Fruit fly (Drosophila melanogaster): ENCODE results near the gene Ncoa6.

Ncoa6 gene

dm6 chr2L:5324958-5325850 is 1.3 kb downstream of the Ncoa6 start (continued):
- no peak for TF ChIP-seq CG34376 (GFP tag; optimal IDR thresholded peaks at IDR 0.05)
- peak; percentile 45 for TF ChIP-seq Meics (GFP tag; optimal IDR thresholded peaks at IDR 0.05)
- TF ChIP-seq row (GFP tag; IDR thresholded peaks at IDR 0.05) = peak; percentile 59
- TF ChIP-seq CG9215 (GFP tag; IDR thresholded peaks at IDR 0.05) = peak; percentile 57
- TF ChIP-seq stc (GFP tag; IDR thresholded peaks at IDR 0.05) = peak; percentile 50; the same call in 1 of the 2 replicates
- no peak for TF ChIP-seq CG1233 (GFP tag; optimal IDR thresholded peaks at IDR 0.05)
- no peak; the same call in 2 of the 3 replicates for TF ChIP-seq zen2 (GFP tag; IDR thresholded peaks at IDR 0.05; ENCODE audit: partially characterized antibody)
- no peak for TF ChIP-seq Elba2 (GFP tag; optimal IDR thresholded peaks at IDR 0.05)
- peak; percentile 61 for TF ChIP-seq CG17328 (GFP tag; IDR thresholded peaks at IDR 0.05)
- TF ChIP-seq hb (GFP tag; IDR thresholded peaks at IDR 0.05; ENCODE audit: partially characterized antibody) = no peak
- peak; percentile 47 for TF ChIP-seq ssp (GFP tag; IDR thresholded peaks at IDR 0.05)
- peak; percentile 89 for TF ChIP-seq cg (GFP tag; optimal IDR thresholded peaks at IDR 0.05)
- TF ChIP-seq psq (GFP tag; optimal IDR thresholded peaks at IDR 0.05) = peak; percentile 49
- TF ChIP-seq tin (GFP tag; optimal IDR thresholded peaks at IDR 0.05) = peak; percentile 28
- no peak for TF ChIP-seq pnt (GFP tag; optimal IDR thresholded peaks at IDR 0.05)
- no peak for TF ChIP-seq sima (GFP tag; optimal IDR thresholded peaks at IDR 0.05)
- TF ChIP-seq wek (GFP tag; optimal IDR thresholded peaks at IDR 0.05) = no peak
- TF ChIP-seq CG17359 (tag; optimal IDR thresholded peaks at IDR 0.05) = peak; percentile 59
- TF ChIP-seq CG10543 (GFP tag; optimal IDR thresholded peaks at IDR 0.05) = peak; percentile 19
- TF ChIP-seq Lhr (GFP tag; optimal IDR thresholded peaks at IDR 0.05) = no peak
- TF ChIP-seq Rfx (GFP tag; IDR thresholded peaks at IDR 0.05) = peak; percentile 81
- TF ChIP-seq CG2116 (GFP tag; optimal IDR thresholded peaks at IDR 0.05) = peak; percentile 84
- TF ChIP-seq CG6254 (GFP tag; optimal IDR thresholded peaks at IDR 0.05) = peak; percentile 24
- peak; percentile 15 for TF ChIP-seq Usf (GFP tag; optimal IDR thresholded peaks at IDR 0.05)
- TF ChIP-seq Tbp (GFP tag; optimal IDR thresholded peaks at IDR 0.05) = no peak
- peak; percentile 83 for TF ChIP-seq BEAF-32 (GFP tag; optimal IDR thresholded peaks at IDR 0.05)
- 0 out of 2 replicates have a peak, but pooled peaks have one; percentile 20 for TF ChIP-seq cas (GFP tag; IDR thresholded peaks at IDR 0.05)
- peak; percentile 54 for TF ChIP-seq CG17186 (GFP tag; optimal IDR thresholded peaks at IDR 0.05)
- TF ChIP-seq CG6175 (GFP tag; IDR thresholded peaks at IDR 0.05) = peak; percentile 44; the same call in 1 of the 3 replicates
- TF ChIP-seq Bgb (GFP tag; IDR thresholded peaks at IDR 0.05; ENCODE audit: partially characterized antibody) = peak; percentile 55
- TF ChIP-seq h (optimal IDR thresholded peaks at IDR 0.05) = no peak
- TF ChIP-seq CG16813 (GFP tag; IDR thresholded peaks at IDR 0.05; ENCODE audit: partially characterized antibody) = peak; percentile 71
- peak; percentile 76 for TF ChIP-seq CG9932 (GFP tag; IDR thresholded peaks at IDR 0.05)
- no peak for TF ChIP-seq CG4328 (GFP tag; optimal IDR thresholded peaks at IDR 0.05)
- peak; percentile 57; the same call in 1 of the 4 replicates for TF ChIP-seq chinmo (GFP tag; IDR thresholded peaks at IDR 0.05; ENCODE audit: partially characterized antibody)
- TF ChIP-seq cwo (GFP tag; optimal IDR thresholded peaks at IDR 0.05) = peak; percentile 43
- no peak for TF ChIP-seq Dip2 (GFP tag; IDR thresholded peaks at IDR 0.05)
- no peak for TF ChIP-seq CG15696 (tag; optimal IDR thresholded peaks at IDR 0.05)
- no peak for TF ChIP-seq Sox100B (GFP tag; optimal IDR thresholded peaks at IDR 0.05)
- TF ChIP-seq Hey (tag; optimal IDR thresholded peaks at IDR 0.05) = no peak
- no peak for TF ChIP-seq Mes4 (GFP tag; optimal IDR thresholded peaks at IDR 0.05)
- TF ChIP-seq CG9609 (GFP tag; optimal IDR thresholded peaks at IDR 0.05) = no peak
- no peak for TF ChIP-seq CG4360 (GFP tag; IDR thresholded peaks at IDR 0.05)
- TF ChIP-seq NfI (GFP tag; optimal IDR thresholded peaks at IDR 0.05) = no peak
- TF ChIP-seq CG9876 (GFP tag; optimal IDR thresholded peaks at IDR 0.05) = no peak
- peak; percentile 5 for TF ChIP-seq kni (GFP tag; optimal IDR thresholded peaks at IDR 0.05)
- peak; percentile 25 for TF ChIP-seq CG13424 (tag; optimal IDR thresholded peaks at IDR 0.05)
- no peak for TF ChIP-seq zf30C (GFP tag; optimal IDR thresholded peaks at IDR 0.05)

Data from whole organism, embryonic.